Fruit fly (Drosophila melanogaster) Kc167 (cell line): ENCODE data around the gene CG6216.
"Not testable (repeated sequence)": the region's sequence is repeated elsewhere in the genome, so short reads cannot be mapped to it uniquely, and the experiment has no call there.

Source experiments
- Myc ChIP-seq: fragments of >200 bp; optimal IDR thresholded peaks from 2 replicates; lab custom pipeline; 2017; ENCODE audit warnings: missing external identifiers
- Sin3A ChIP-seq: fragments of >200 bp; optimal IDR thresholded peaks from 2 replicates; lab custom pipeline; 2018; ENCODE audit warnings: missing external identifiers
- h ChIP-seq: fragments of >200 bp; optimal IDR thresholded peaks from 3 replicates; lab custom pipeline; 2018; ENCODE audit warnings: missing external identifiers
- insv ChIP-seq: fragments of >200 bp; optimal IDR thresholded peaks from 3 replicates; lab custom pipeline; 2018; ENCODE audit warnings: missing external identifiers
- psq ChIP-seq: fragments of >200 bp; optimal IDR thresholded peaks from 2 replicates; lab custom pipeline; 2017; ENCODE audit warnings: missing external identifiers
- ttk ChIP-seq: sonication (Bioruptor generic); optimal IDR thresholded peaks from 2 replicates; lab custom pipeline; 2017; ENCODE audit warnings: missing external identifiers

The CG6216 gene

dm6 chr3L:11169299-11170181, 19.0 kb upstream of the CG6216 start, which contains the start of the genes wls and Adck5:
wls (minus strand) TSS chr3L:11169625.
Adck5 (plus strand) TSS chr3L:11169817.
- TF ChIP-seq Sin3A (lab: Kevin White, UChicago) = no peak
- TF ChIP-seq ttk (lab: Kevin White, UChicago) = no peak
- no peak for TF ChIP-seq psq (lab: Kevin White, UChicago)
- TF ChIP-seq h (lab: Kevin White, UChicago) = no peak
- no peak for TF ChIP-seq insv
- no peak for TF ChIP-seq Myc (lab: Kevin White, UChicago)

DNA sequence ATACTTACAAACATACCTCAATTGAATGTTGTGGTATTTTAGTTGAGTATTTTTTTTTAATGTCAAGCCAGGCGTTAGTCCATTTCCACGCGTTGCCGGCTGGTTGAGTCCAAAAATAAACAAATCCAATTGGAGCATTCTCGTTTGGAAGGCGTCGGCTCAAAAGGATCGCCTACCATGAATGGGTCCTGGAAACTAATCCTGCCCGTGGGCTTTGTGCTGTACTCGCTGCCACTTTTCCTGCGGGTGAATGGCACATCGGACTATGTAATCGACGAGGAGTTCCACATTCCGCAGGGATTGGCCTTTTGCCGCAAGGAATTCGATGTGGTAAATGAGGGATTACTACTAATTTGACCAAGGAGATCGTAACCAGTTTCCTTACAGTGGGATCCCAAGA, 14.3 kb upstream of the CG6216 start, which contains the start of gene Alg10:
Alg10 (plus strand) TSS at position 73 of the 400 bp plus-strand sequence.
- no peak for TF ChIP-seq h (lab: Kevin White, UChicago)
- no peak for TF ChIP-seq psq (lab: Kevin White, UChicago)
- no peak for TF ChIP-seq Sin3A (lab: Kevin White, UChicago)
- TF ChIP-seq Myc (lab: Kevin White, UChicago) = no peak
- TF ChIP-seq ttk (lab: Kevin White, UChicago) = no peak
- no peak for TF ChIP-seq insv

DNA sequence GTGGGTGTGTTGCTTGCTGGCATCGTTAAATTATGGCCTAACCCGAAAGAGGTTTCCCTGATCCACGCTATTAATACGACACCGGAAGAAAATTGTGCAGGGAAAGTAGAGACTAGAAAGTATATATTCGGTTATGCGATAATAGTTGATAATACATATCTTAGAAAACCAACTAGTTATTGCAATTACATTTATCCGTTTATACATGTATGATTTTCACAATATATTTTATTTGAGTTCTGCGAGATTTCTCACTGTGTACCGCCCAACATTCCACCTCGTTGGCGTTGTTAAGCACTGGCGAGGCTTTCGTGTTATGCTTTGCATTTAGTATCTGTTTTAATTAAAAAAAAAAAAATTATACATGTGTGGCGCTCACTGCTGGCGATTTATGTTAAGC, 4.8 kb upstream of the CG6216 start:
- no peak for TF ChIP-seq Sin3A (lab: Kevin White, UChicago)
- TF ChIP-seq insv = no peak
- no peak for TF ChIP-seq Myc (lab: Kevin White, UChicago)
- TF ChIP-seq h (lab: Kevin White, UChicago) = no peak
- no peak for TF ChIP-seq psq (lab: Kevin White, UChicago)
- no peak for TF ChIP-seq ttk (lab: Kevin White, UChicago)

DNA sequence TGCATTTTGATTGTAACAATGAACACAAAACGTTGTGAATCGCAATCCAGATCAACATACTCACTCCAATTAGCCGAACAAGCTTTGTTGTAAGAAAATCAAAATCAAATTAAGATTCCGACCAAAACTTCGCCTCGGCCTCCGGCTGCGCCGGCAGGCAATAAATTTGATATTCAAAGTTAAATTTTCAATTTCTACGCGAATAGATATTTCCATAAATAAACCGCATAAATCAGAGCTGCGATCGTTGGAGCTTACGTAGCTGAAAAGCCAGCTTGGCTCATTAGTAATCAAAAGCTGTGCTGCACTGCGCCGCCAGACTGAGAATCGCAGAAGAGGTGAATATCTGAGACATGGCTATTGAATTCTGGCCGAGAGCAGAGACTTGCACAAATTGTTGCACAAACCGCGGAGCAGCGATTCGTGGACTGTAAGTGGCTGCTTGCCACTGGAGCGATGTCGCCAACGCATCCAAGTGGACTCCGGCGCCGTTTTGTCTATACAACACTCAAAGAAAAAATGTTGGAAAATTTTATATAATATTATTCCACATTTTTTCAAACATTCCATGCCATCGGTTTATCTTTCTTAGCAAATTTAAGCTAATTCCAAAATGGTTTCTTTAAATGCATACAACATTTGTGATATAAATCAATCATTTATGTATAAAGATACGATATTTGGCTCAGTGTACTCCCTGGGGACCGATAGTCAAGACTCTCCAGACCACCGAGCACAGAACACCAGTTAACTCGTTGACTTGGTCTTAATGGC, 1.9 kb downstream of the CG6216 start:
- TF ChIP-seq ttk (lab: Kevin White, UChicago) (no peak), psq (lab: Kevin White, UChicago) (no peak), Myc (lab: Kevin White, UChicago) (no peak), Sin3A (lab: Kevin White, UChicago) (no peak), h (lab: Kevin White, UChicago) (no peak), insv (no peak)

dm6 chr3L:11147675-11148074, 2.9 kb downstream of the CG6216 start:
- TF ChIP-seq psq (lab: Kevin White, UChicago) (no peak), h (lab: Kevin White, UChicago) (no peak), Myc (lab: Kevin White, UChicago) (no peak), ttk (lab: Kevin White, UChicago) (no peak), Sin3A (lab: Kevin White, UChicago) (no peak), insv (no peak)

- TF ChIP-seq h (lab: Kevin White, UChicago) (no peak), psq (lab: Kevin White, UChicago) (no peak), insv (no peak), ttk (lab: Kevin White, UChicago) (no peak), Sin3A (lab: Kevin White, UChicago) (no peak), Myc (lab: Kevin White, UChicago) (no peak)
Measured at dm6 chr3L:11145065-11145464, 5.5 kb downstream of the CG6216 start.

DNA sequence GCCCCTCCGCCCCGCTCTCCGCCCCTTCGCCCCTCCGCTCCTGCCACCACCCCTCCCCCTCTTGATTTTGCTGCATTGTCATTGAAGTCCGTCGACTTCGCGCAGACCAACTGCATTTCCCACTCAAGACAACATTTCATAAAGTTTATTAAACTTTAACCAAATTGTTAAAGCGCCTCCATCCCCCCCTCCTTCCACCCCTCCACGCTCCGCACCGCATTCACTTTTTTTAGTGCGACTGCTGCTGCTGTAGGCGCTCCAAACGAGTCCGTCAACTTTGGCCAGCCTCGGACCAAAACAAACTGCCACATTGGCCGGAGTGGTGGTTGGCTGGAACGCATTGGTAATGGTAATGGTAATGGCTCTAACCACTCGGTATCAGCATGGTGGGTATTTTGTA, 11.7 kb downstream of the CG6216 start:
- TF ChIP-seq ttk (lab: Kevin White, UChicago) = no peak
- no peak for TF ChIP-seq psq (lab: Kevin White, UChicago)
- no peak for TF ChIP-seq h (lab: Kevin White, UChicago)
- TF ChIP-seq Sin3A (lab: Kevin White, UChicago) = no peak
- TF ChIP-seq insv = no peak

DNA sequence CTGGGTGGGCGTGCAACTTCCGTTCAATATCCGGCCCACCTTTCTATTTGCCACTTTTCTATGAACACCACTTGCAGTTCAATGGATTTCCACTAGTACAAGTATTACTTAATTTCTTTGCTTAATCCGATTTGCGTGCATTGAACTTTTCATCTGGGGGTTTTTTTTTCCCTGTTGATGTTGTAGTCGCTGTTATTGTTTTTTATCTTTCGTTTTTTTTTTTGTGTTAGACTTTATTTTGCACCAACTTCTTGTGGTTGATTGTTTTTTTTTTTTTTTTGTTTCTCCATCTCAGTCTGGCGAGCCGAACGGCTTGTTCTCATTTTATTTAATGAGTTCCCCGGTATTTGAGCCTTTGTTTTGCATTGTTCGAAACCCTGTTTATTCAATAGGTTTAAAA, 14.2 kb downstream of the CG6216 start:
- TF ChIP-seq Myc (lab: Kevin White, UChicago) = no peak
- TF ChIP-seq Sin3A (lab: Kevin White, UChicago) = no peak
- TF ChIP-seq ttk (lab: Kevin White, UChicago) = no peak
- TF ChIP-seq insv = no peak

DNA sequence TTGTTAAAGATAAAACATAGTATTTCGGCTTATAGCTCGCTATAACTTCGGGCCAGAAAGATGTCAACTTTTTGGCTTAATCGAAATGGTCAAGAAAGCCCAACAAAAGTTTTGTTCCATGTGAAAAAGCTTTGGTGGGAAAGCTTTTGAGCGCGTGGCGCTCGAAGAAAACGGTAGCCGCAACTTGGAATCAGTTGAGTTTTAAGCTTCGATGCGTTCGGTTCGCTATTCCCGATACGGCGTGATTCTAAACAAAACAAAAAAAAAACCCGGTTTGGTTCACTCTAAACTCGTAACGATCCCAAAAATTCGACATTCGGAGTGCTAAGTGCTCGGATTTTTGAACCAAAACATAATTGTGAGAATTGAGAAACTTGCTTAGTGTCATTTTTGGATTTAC, 14.7 kb downstream of the CG6216 start, which contains the start of gene IRSp53:
IRSp53 (plus strand) TSS at position 204 of the 400 bp plus-strand sequence.
- TF ChIP-seq psq (lab: Kevin White, UChicago) (no peak), h (lab: Kevin White, UChicago) (no peak), Sin3A (lab: Kevin White, UChicago) (no peak), Myc (lab: Kevin White, UChicago) (no peak), insv (no peak), ttk (lab: Kevin White, UChicago) (no peak)

dm6 chr3L:11134886-11135285, 15.7 kb downstream of the CG6216 start, which contains the start of gene CG14143:
CG14143 (plus strand) TSS chr3L:11134987.
- TF ChIP-seq Sin3A (lab: Kevin White, UChicago); insv; Myc (lab: Kevin White, UChicago): not testable (repeated sequence)

DNA sequence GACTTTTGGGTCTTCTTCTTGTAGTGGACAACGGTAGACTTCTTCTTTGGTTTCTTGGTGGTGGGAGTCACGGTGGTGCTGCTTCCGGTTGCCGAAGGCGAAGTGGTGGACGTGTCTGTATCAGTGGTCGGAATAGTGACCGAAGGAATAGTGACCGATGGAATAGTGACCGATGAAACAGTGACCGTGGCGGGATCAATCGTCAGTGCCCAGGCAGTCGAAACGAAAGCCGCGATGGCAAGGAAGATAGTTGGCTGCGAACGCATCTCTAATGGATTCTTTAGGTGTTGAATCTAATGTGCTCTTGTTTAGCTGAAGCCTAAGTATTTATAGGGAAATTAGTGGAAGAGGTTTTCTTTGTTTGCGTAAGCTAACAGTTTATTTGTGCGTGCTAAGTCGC, 18.5 kb downstream of the CG6216 start, which contains the start of gene CG32074:
CG32074 (minus strand) TSS at position 268 of the 400 bp plus-strand sequence.
- not testable (repeated sequence) for TF ChIP-seq psq, Sin3A, h (lab: Kevin White, UChicago)
